Worm (Caenorhabditis elegans): ENCODE measurements around the gene gop-2.

Gene gop-2

ce11 chrIII:5280228-5280627, 21.4 kb downstream of the gop-2 start:
- TF ChIP-seq unc-62 (GFP tag; optimal IDR thresholded peaks at IDR 0.05): no peak

ce11 chrIII:5285484-5285883, 26.7 kb downstream of the gop-2 start:
- no peak for TF ChIP-seq unc-62 (GFP tag; optimal IDR thresholded peaks at IDR 0.05)

ce11 chrIII:5286205-5286604, 27.4 kb downstream of the gop-2 start, which contains the start of gene ZC395.11:
ZC395.11 (minus strand) TSS chrIII:5286305.
- TF ChIP-seq unc-62 (GFP tag; optimal IDR thresholded peaks at IDR 0.05): no peak

DNA sequence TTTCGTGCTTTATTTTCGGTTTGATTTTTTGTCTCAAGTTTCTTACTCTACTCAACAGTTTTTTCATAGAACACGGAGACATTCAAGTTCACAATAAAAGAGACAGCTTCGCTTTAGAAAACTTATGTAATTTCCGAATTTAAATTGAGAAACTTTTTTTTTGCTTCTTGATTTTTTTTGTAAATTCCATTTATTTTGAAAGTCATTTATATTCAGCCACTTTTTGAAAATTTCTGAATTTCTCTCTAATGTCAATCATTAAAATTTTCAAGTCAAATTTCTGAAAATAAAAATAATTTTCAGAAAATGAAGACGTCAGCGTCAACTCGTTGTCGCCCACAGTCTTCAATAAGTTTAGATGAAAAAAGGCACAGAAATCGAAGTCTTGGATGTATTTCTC, 29.1 kb downstream of the gop-2 start, which contains the start of gene T15B12.1:
Gene T15B12.1, plus strand, starts transcription at position 301 of the 400 bp plus-strand sequence.
- no peak for TF ChIP-seq unc-62 (GFP tag; optimal IDR thresholded peaks at IDR 0.05)

DNA sequence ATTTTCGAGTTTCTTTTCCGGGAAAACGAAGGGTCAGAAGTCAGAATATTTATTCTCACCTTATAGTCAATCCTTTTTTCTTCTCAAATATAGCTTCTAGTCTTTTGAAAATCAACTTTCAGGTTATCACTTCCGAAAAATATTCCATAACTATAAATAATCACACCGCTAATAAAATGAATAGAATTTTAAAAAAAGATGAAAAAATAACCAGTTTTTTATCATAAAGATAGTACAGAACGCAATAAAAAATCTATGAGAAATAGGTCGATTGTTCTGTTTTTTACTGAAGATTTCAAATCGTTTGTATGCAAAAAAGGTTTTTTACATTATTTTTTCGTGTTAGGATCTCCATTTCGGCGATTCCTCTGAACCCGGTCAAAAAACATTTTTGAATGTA, 31.4 kb downstream of the gop-2 start:
- TF ChIP-seq unc-62 (GFP tag; optimal IDR thresholded peaks at IDR 0.05): no peak

DNA sequence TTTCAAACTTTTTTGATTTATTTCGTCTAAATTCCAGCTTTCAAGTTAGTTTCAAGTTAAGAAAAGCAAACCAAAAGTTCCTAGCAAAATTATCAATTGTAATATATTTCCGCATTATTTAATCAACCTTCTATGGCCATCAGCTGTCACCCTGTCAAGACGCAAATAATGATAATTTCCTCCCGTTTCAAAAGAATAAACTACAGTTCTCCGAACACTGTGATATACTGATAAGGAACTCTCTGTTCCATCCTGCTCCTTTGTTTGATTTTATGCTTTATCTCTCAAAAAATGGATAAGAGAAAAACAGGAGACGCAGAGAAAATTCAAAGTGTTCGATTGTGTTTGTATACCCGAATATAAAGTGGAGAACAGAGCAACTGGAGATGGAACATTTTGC, 32.5 kb downstream of the gop-2 start:
- no peak for TF ChIP-seq unc-62 (GFP tag; optimal IDR thresholded peaks at IDR 0.05)

DNA sequence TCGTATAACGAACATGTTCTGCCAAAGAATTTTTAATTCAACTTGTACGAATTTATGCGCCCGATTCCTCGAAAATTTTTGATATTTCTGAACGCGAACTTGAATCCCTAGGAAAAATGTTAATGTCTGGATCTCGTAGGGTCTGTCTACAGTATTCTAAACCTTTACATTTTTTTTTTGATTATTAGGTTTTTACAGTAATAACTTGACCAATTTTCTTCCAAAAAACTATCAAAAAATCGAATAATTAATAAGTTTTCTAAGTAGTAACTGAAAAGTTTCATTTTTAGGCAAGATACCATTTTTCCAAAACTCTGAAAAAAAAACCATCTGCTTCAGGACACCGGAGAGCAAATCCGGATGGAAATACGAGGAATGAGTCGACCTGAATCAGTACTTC, 35.5 kb downstream of the gop-2 start:
- no peak for TF ChIP-seq unc-62 (GFP tag; optimal IDR thresholded peaks at IDR 0.05)

DNA sequence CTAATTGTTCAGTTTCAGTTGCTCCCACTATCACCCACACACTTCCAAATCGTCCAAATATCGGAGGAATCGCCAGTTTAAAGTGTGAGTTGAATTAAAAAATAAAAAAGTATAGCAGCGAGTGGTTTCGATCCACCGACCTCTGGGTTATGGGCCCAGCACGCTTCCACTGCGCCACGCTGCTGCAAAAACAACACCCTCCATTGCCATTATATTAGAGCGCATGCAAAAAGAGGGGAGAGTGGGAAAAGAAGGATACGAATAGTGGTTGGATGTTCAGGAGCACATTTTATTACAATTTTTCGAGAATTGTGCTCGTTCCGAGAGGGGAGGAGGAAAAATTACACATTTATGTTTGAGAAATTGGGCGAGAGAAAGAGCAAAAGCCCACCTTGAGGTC, 36.0 kb downstream of the gop-2 start:
- no peak for TF ChIP-seq unc-62 (GFP tag; optimal IDR thresholded peaks at IDR 0.05)

DNA sequence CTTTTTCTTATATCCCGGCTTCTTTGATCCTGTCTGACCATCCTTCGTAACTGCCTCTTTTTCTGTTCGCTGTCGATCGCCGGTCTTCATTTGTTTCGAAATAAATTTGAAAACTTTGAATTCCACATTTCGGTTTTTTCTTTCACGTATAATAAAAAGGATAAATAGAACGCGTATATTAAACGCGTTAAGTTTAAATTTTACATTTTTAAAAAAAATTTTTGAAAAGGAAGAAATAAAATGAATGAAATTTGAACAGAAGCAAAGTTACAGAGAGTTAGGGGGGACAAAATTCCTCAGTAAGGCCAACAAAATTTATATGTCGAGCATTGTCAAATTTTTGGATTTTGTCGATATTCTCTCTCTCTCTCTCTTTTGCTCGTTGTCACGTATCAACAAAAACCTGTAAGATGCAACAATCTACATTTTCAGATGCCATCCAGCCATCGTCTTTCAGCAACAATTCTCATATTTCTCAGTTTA, 43.0 kb downstream of the gop-2 start, which contains the start of the genes T15B12.2 and F52C9.5:
Gene T15B12.2, minus strand, starts transcription at position 101 of the 483 bp plus-strand sequence.
Gene F52C9.5, plus strand, starts transcription at position 433 of the 483 bp plus-strand sequence.
- TF ChIP-seq unc-62 (GFP tag; optimal IDR thresholded peaks at IDR 0.05): no peak

ce11 chrIII:5304044-5304443, 45.2 kb downstream of the gop-2 start:
- TF ChIP-seq unc-62 (GFP tag; optimal IDR thresholded peaks at IDR 0.05): no peak

ce11 chrIII:5305725-5306124, 46.9 kb downstream of the gop-2 start:
- TF ChIP-seq unc-62 (GFP tag; optimal IDR thresholded peaks at IDR 0.05): no peak

DNA sequence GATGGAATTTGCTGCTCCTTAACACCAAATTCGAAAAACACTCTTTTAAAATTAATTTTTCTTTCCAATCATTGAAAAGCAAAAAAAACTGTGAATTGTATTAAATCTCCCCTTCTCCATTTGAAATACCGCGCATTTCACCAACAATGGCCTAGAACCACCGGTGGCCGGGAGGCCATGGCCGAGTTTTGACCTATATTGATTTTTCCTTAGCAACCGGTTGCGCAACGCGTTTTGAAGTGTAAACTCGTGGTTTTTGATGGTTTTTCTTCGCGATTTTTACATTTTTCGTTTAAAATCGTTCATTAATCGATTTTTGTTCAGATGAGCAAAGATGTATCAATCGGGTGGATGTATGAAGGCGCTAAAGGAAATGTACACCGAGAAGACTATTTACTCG, 49.5 kb downstream of the gop-2 start, which contains the start of gene mog-3:
Gene mog-3, plus strand, starts transcription at position 319 of the 400 bp plus-strand sequence.
- TF ChIP-seq unc-62 (GFP tag; optimal IDR thresholded peaks at IDR 0.05): no peak

All from whole organism, dauer.